Fruit fly (Drosophila melanogaster) whole organism, wandering third instar larva: ENCODE measurements around the gene CG14258.

Experiments used
- Dfd ChIP-seq: fragments of >200 bp; optimal IDR thresholded peaks from 2 replicates; lab custom pipeline; 2017; ENCODE audit warnings: missing biosample characterization, missing genetic modification characterization
- psq ChIP-seq: fragments of 200-800 bp; sonication (Bioruptor generic); optimal IDR thresholded peaks from 3 replicates; lab custom pipeline; 2017; ENCODE audit warnings: missing biosample characterization, mild to moderate bottlenecking, missing genetic modification characterization, moderate library complexity

- TF ChIP-seq Dfd (GFP tag; lab: Kevin White, UChicago) = no peak
- TF ChIP-seq psq (GFP tag; lab: Kevin White, UChicago) = no peak
These were observed 22.9 kb upstream of the CG14258 start, which contains the start of gene spz for dm6 chr3R:27069810-27070625.
